Fruit fly (Drosophila melanogaster) whole organism, embryonic: ENCODE results near the gene CG6325.

Source experiments
- Ada2b ChIP-seq: fragments of 200-800 bp; sonication (Bioruptor generic); IDR thresholded peaks from 2 replicates; pipeline ENCODE4 v1.3.6; 2022; ENCODE audit warnings: missing biosample characterization, missing genetic modification characterization
- Antp ChIP-seq: fragments of 200-800 bp; sonication (Bioruptor generic); optimal IDR thresholded peaks from 3 replicates; lab custom pipeline; 2016; ENCODE audit warnings: missing biosample characterization, missing genetic modification characterization
- Asciz ChIP-seq: fragments of 200-800 bp; sonication (Bioruptor generic); optimal IDR thresholded peaks from 2 replicates; lab custom pipeline; 2017; ENCODE audit warnings: missing biosample characterization, mild to moderate bottlenecking, missing genetic modification characterization, missing genetic modification reagents
- Atf6 ChIP-seq: fragments of 200-800 bp; sonication (Bioruptor generic); IDR thresholded peaks from 2 replicates; pipeline ENCODE4 v1.3.6; 2022; ENCODE audit warnings: missing biosample characterization, missing genetic modification characterization
- Awh ChIP-seq: fragments of 200-800 bp; sonication (Bioruptor generic); IDR thresholded peaks from 2 replicates; pipeline ENCODE4, ENCODE4 v1.3.6; 2022; ENCODE audit warnings: missing biosample characterization, missing genetic modification characterization
- CG10654 ChIP-seq: fragments of 200-800 bp; sonication (Bioruptor generic); optimal IDR thresholded peaks from 2 replicates; lab custom pipeline; 2016; ENCODE audit warnings: missing biosample characterization, missing genetic modification characterization
- CG11247 ChIP-seq: fragments of 200-800 bp; sonication (Bioruptor generic); IDR thresholded peaks from 2 replicates; pipeline ENCODE4 v1.3.6; 2022; ENCODE audit warnings: missing biosample characterization, missing genetic modification characterization
- CG13123 ChIP-seq: fragments of 200-800 bp; sonication (Bioruptor generic); optimal IDR thresholded peaks from 2 replicates; lab custom pipeline; 2016; ENCODE audit warnings: missing biosample characterization, missing genetic modification characterization
- CG13424 ChIP-seq: fragments of 200-800 bp; sonication (Bioruptor generic); optimal IDR thresholded peaks from 2 replicates; lab custom pipeline; 2019; ENCODE audit warnings: missing biosample characterization, mild to moderate bottlenecking, missing genetic modification characterization, moderate library complexity
- CG14860 ChIP-seq: fragments of 200-800 bp; sonication (Bioruptor generic); IDR thresholded peaks from 3 replicates; pipeline ENCODE4 v1.3.6; 2022; ENCODE audit warnings: missing biosample characterization, missing genetic modification characterization; ENCODE audit not compliant: partially characterized antibody
- CG15479 ChIP-seq: fragments of 200-800 bp; sonication (Bioruptor generic); optimal IDR thresholded peaks from 3 replicates; lab custom pipeline; 2019; ENCODE audit warnings: missing biosample characterization, mild to moderate bottlenecking, missing genetic modification characterization, moderate library complexity
- CG18011 ChIP-seq: fragments of 200-800 bp; sonication (Bioruptor generic); optimal IDR thresholded peaks from 2 replicates; lab custom pipeline; 2017; ENCODE audit warnings: missing biosample characterization, missing genetic modification characterization, mild to moderate bottlenecking, moderate library complexity, missing genotype
- CG18599 ChIP-seq: fragments of 200-800 bp; sonication (Bioruptor generic); optimal IDR thresholded peaks from 3 replicates; lab custom pipeline; 2017; ENCODE audit warnings: missing biosample characterization, missing genetic modification characterization, mild to moderate bottlenecking, moderate library complexity, missing genetic modification reagents
- CG2199 ChIP-seq: fragments of 200-800 bp; sonication (Bioruptor generic); IDR thresholded peaks from 3 replicates; pipeline ENCODE4 v1.3.6; 2022; ENCODE audit warnings: missing biosample characterization, missing genetic modification characterization
- CG30403 ChIP-seq: fragments of 200-800 bp; sonication (Bioruptor generic); optimal IDR thresholded peaks from 3 replicates; lab custom pipeline; 2016; ENCODE audit warnings: missing biosample characterization, missing genetic modification characterization
- CG31224 ChIP-seq: fragments of 200-800 bp; sonication (Bioruptor generic); IDR thresholded peaks from 2 replicates; pipeline ENCODE4 v1.3.6; 2022; ENCODE audit warnings: missing biosample characterization, missing genetic modification characterization
- CG4328 ChIP-seq: fragments of 200-800 bp; sonication (Bioruptor generic); optimal IDR thresholded peaks from 3 replicates; lab custom pipeline; 2017; ENCODE audit warnings: missing biosample characterization, missing genetic modification reagents, missing genetic modification characterization
- CG4820 ChIP-seq: fragments of 200-800 bp; sonication (Bioruptor generic); optimal IDR thresholded peaks from 3 replicates; lab custom pipeline; 2016; ENCODE audit warnings: missing biosample characterization, missing genetic modification characterization
- CG6175 ChIP-seq: fragments of 200-800 bp; sonication (Bioruptor generic); IDR thresholded peaks from 3 replicates; pipeline ENCODE4 v1.3.6; 2022; ENCODE audit warnings: missing biosample characterization, missing genetic modification characterization
- CG8765 ChIP-seq: fragments of 200-800 bp; sonication (Bioruptor generic); IDR thresholded peaks from 2 replicates; pipeline ENCODE4 v1.3.6; 2022; ENCODE audit warnings: missing biosample characterization, missing genetic modification characterization
- Fer2 ChIP-seq: fragments of 200-800 bp; sonication (Bioruptor generic); optimal IDR thresholded peaks from 2 replicates; lab custom pipeline; 2018; ENCODE audit warnings: missing biosample characterization, mild to moderate bottlenecking, missing genetic modification characterization, moderate library complexity
- HLH54F ChIP-seq: fragments of 200-800 bp; sonication (Bioruptor generic); optimal IDR thresholded peaks from 3 replicates; lab custom pipeline; 2016; ENCODE audit warnings: missing biosample characterization, missing genetic modification characterization
- Hmr ChIP-seq: fragments of 200-800 bp; sonication (Bioruptor generic); optimal IDR thresholded peaks from 3 replicates; lab custom pipeline; 2017; ENCODE audit warnings: mild to moderate bottlenecking, missing biosample characterization, missing genetic modification reagents, missing genetic modification characterization
- Hr3 ChIP-seq: fragments of 200-800 bp; sonication (Bioruptor generic); optimal IDR thresholded peaks from 3 replicates; lab custom pipeline; 2016; ENCODE audit warnings: missing biosample characterization, missing genetic modification characterization
- Hsf ChIP-seq: fragments of 200-800 bp; sonication (Bioruptor generic); optimal IDR thresholded peaks from 3 replicates; lab custom pipeline; 2016; ENCODE audit warnings: missing biosample characterization, missing genetic modification characterization
- MTF-1 ChIP-seq: fragments of 200-800 bp; sonication (Bioruptor generic); optimal IDR thresholded peaks from 2 replicates; lab custom pipeline; 2018; ENCODE audit warnings: missing biosample characterization, mild to moderate bottlenecking, missing genetic modification characterization, borderline replicate concordance
- Meics ChIP-seq: fragments of 200-800 bp; sonication (Bioruptor generic); optimal IDR thresholded peaks from 2 replicates; lab custom pipeline; 2017; ENCODE audit warnings: missing biosample characterization, mild to moderate bottlenecking, missing genetic modification characterization
- Nf-YC ChIP-seq: fragments of 200-800 bp; optimal IDR thresholded peaks from 3 replicates; lab custom pipeline; 2019; ENCODE audit warnings: missing biosample characterization, mild to moderate bottlenecking, missing genetic modification characterization, moderate library complexity
- Scr ChIP-seq: fragments of 200-800 bp; sonication (Bioruptor generic); IDR thresholded peaks from 2 replicates; pipeline ENCODE4 v1.3.6; 2022; ENCODE audit warnings: missing biosample characterization, missing genetic modification characterization; ENCODE audit not compliant: partially characterized antibody
- Tbp ChIP-seq: fragments of >200 bp; optimal IDR thresholded peaks from 2 replicates; lab custom pipeline; 2018; ENCODE audit warnings: missing biosample characterization, missing genetic modification characterization
- bbx ChIP-seq: fragments of 200-800 bp; sonication (Bioruptor generic); IDR thresholded peaks from 2 replicates; pipeline ENCODE4 v1.3.6; 2022; ENCODE audit warnings: missing biosample characterization, missing genetic modification characterization; ENCODE audit not compliant: partially characterized antibody
- bcd ChIP-seq: fragments of 200-800 bp; sonication (Bioruptor generic); optimal IDR thresholded peaks from 2 replicates; lab custom pipeline; 2017; ENCODE audit warnings: missing biosample characterization, mild to moderate bottlenecking, missing genetic modification characterization
- croc ChIP-seq: fragments of 200-800 bp; sonication (Bioruptor generic); conservative IDR thresholded peaks from 3 replicates; pipeline ENCODE4 v1.3.6; 2022; ENCODE audit warnings: missing biosample characterization, missing genetic modification characterization
- da ChIP-seq: fragments of 200-800 bp; sonication (Bioruptor generic); optimal IDR thresholded peaks from 2 replicates; lab custom pipeline; 2016; ENCODE audit warnings: missing biosample characterization, missing genetic modification characterization
- dati ChIP-seq: fragments of 200-800 bp; sonication (Bioruptor generic); IDR thresholded peaks from 2 replicates; pipeline ENCODE4 v1.3.6; 2022; ENCODE audit warnings: missing biosample characterization, missing genetic modification characterization
- dmrt11E ChIP-seq: fragments of 200-800 bp; sonication (Bioruptor generic); optimal IDR thresholded peaks from 3 replicates; lab custom pipeline; 2018; ENCODE audit warnings: missing biosample characterization, mild to moderate bottlenecking, missing genetic modification characterization, moderate library complexity
- esg ChIP-seq: fragments of 200-800 bp; sonication (Bioruptor generic); conservative IDR thresholded peaks from 2 replicates; pipeline ENCODE4 v1.3.6; 2022; ENCODE audit warnings: missing biosample characterization, missing genetic modification characterization
- eyg ChIP-seq: fragments of 200-800 bp; sonication (Bioruptor generic); optimal IDR thresholded peaks from 3 replicates; lab custom pipeline; 2016; ENCODE audit warnings: missing biosample characterization, missing genetic modification characterization
- ftz-f1 ChIP-seq: fragments of 200-800 bp; sonication (Bioruptor generic); optimal IDR thresholded peaks from 2 replicates; lab custom pipeline; 2016; ENCODE audit warnings: missing biosample characterization, missing genetic modification characterization
- jigr1 ChIP-seq: fragments of 200-800 bp; sonication (Bioruptor generic); IDR thresholded peaks from 3 replicates; pipeline ENCODE4 v1.3.6; 2022; ENCODE audit warnings: missing biosample characterization, missing genetic modification characterization
- knrl ChIP-seq: fragments of 200-800 bp; sonication (Bioruptor generic); IDR thresholded peaks from 3 replicates; pipeline ENCODE4 v1.3.6; 2022; ENCODE audit warnings: missing biosample characterization, missing genetic modification characterization; ENCODE audit not compliant: partially characterized antibody
- lab ChIP-seq: fragments of 200-800 bp; sonication (Bioruptor generic); optimal IDR thresholded peaks from 3 replicates; lab custom pipeline; 2017; ENCODE audit warnings: missing biosample characterization, missing genetic modification characterization, mild to moderate bottlenecking, moderate library complexity, missing genetic modification reagents
- luna ChIP-seq: fragments of 200-800 bp; sonication (Bioruptor generic); optimal IDR thresholded peaks from 2 replicates; lab custom pipeline; 2016; ENCODE audit warnings: missing biosample characterization, missing genetic modification characterization
- nmo ChIP-seq: fragments of 200-800 bp; sonication (Bioruptor generic); optimal IDR thresholded peaks from 2 replicates; lab custom pipeline; 2018; ENCODE audit warnings: missing biosample characterization, mild to moderate bottlenecking, missing genetic modification characterization, moderate library complexity
- nom ChIP-seq: fragments of 200-800 bp; sonication (Bioruptor generic); optimal IDR thresholded peaks from 2 replicates; lab custom pipeline; 2017; ENCODE audit warnings: missing biosample characterization, missing genetic modification characterization, mild to moderate bottlenecking, moderate library complexity, missing genetic modification reagents
- pzg ChIP-seq: fragments of 200-800 bp; sonication (Bioruptor generic); optimal IDR thresholded peaks from 3 replicates; lab custom pipeline; 2018; ENCODE audit warnings: missing biosample characterization, mild to moderate bottlenecking, missing genetic modification characterization, moderate library complexity
- sqz ChIP-seq: fragments of 200-800 bp; sonication (Bioruptor generic); optimal IDR thresholded peaks from 3 replicates; lab custom pipeline; 2018; ENCODE audit warnings: missing biosample characterization, mild to moderate bottlenecking, missing genetic modification characterization
- tx ChIP-seq: fragments of 200-800 bp; sonication (Bioruptor generic); optimal IDR thresholded peaks from 2 replicates; lab custom pipeline; 2016; ENCODE audit warnings: missing biosample characterization, missing genetic modification characterization
- z ChIP-seq: fragments of 200-800 bp; sonication (Bioruptor generic); IDR thresholded peaks from 3 replicates; pipeline ENCODE4 v1.3.6; 2022; ENCODE audit warnings: missing biosample characterization, missing genetic modification characterization

Gene CG6325

DNA sequence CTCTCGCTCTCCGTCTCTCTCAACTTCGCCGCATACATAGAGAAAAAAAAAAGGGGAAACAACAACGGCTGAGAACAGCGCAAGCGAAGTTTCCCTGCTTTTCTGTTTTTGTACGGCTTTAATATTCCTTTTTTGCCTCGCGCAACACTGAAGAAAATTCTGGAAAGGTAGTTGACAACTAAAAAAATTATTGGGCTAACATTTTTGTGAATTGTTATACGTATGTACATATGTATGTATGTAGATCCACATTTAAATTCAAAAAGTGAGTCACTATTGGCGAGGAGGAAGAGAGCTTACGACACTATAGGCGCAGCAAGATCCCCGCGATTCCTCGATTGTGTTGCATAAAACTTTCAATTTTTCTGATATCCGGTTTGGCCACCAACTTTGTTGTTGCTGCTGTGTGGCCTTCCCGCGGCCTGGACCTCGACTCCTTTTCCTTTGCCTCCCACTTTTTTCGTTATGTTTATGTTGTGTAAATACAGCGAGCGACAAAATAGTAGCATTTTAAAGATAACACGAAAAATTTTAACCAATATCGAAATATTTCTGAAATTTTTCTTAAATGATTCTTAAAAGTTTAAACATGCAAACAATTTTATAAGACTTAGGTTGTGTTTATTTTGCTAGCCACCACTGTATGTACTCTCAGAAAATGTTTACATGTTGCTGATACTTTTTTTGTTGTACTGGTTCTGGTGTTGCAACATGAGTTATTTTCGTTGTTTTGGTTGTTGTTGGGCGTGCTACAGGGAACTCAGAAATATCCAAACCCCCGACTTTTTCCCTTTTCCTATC is 50.3 kb downstream of the CG6325 start (continued):
- TF ChIP-seq Tbp (GFP tag; lab: Kevin White, UChicago) (no peak), CG18011 (GFP tag; lab: Kevin White, UChicago) (peak; percentile 46), Ada2b (GFP tag; lab: Robert Waterston, UW) (no peak), jigr1 (GFP tag; lab: Robert Waterston, UW) (no peak), Hr3 (GFP tag; lab: Kevin White, UChicago) (peak; percentile 73), Nf-YC (tag; lab: Kevin White, UChicago) (peak; percentile 7), da (GFP tag; lab: Kevin White, UChicago) (no peak), lab (GFP tag; lab: Kevin White, UChicago) (peak; percentile 88), nom (GFP tag; lab: Kevin White, UChicago) (peak; percentile 89), CG14860 (GFP tag; lab: Robert Waterston, UW) (no peak), nmo (GFP tag; lab: Kevin White, UChicago) (peak; percentile 84), Hmr (GFP tag; lab: Kevin White, UChicago) (peak; percentile 86), Atf6 (GFP tag; lab: Robert Waterston, UW) (no peak), bbx (no peak), HLH54F (peak; percentile 82), CG13424 (tag; lab: Kevin White, UChicago) (peak; percentile 83), Scr (no peak), CG4328 (GFP tag; lab: Kevin White, UChicago) (peak; percentile 60), dmrt11E (tag; lab: Kevin White, UChicago) (peak; percentile 88), bcd (GFP tag; lab: Kevin White, UChicago) (peak; percentile 76), CG11247 (GFP tag; lab: Robert Waterston, UW) (no peak), knrl (GFP tag; lab: Robert Waterston, UW) (no peak), CG31224 (peak; percentile 72), Meics (peak; percentile 78), Antp (GFP tag; lab: Kevin White, UChicago) (peak; percentile 65), Asciz (GFP tag; lab: Kevin White, UChicago) (peak; percentile 70), tx (GFP tag; lab: Kevin White, UChicago) (peak; percentile 70), CG18599 (peak; percentile 90), CG30403 (GFP tag; lab: Kevin White, UChicago) (peak; percentile 88), luna (GFP tag; lab: Kevin White, UChicago) (no peak), eyg (GFP tag; lab: Kevin White, UChicago) (peak; percentile 66), Awh (GFP tag; lab: Robert Waterston, UW) (0 out of 2 replicates have a peak, but pooled peaks have one; percentile 86), CG4820 (GFP tag; lab: Kevin White, UChicago) (peak; percentile 76), CG10654 (GFP tag; lab: Kevin White, UChicago) (peak; percentile 66), CG2199 (no peak), MTF-1 (GFP tag; lab: Kevin White, UChicago) (peak; percentile 23), ftz-f1 (GFP tag; lab: Kevin White, UChicago) (no peak), esg (GFP tag; lab: Robert Waterston, UW) (no peak; the same call in 1 of the 2 replicates), dati (GFP tag; lab: Robert Waterston, UW) (no peak), CG8765 (GFP tag; lab: Robert Waterston, UW) (no peak), Fer2 (tag; lab: Kevin White, UChicago) (peak; percentile 46), croc (GFP tag; lab: Robert Waterston, UW) (peak; percentile 71), sqz (GFP tag; lab: Kevin White, UChicago) (peak; percentile 84), CG15479 (GFP tag; lab: Kevin White, UChicago) (no peak), z (no peak), Hsf (GFP tag; lab: Kevin White, UChicago) (peak; percentile 84), pzg (GFP tag; lab: Kevin White, UChicago) (no peak), CG6175 (GFP tag; lab: Robert Waterston, UW) (no peak), CG13123 (GFP tag; lab: Kevin White, UChicago) (peak; percentile 19)
